Fruit fly (Drosophila melanogaster): ENCODE data around the gene Flo2.

Flo2 gene

DNA sequence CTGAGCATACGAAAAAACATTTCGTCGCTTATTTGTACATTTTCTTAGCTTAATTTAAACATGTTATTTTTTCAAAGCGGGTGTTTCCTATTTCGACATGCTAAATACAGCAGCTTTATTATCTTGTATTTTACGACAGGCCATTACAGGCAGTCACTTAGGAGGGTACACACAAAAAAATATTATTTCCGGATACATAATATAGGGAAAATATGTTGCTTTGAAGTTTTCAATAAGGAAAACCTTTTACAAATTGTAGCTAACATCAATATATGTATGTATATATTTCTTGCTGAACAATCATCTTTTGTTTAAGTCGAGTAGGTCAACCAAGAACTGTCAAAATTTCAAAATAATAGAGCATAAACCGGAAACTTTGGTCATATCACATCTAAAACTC lies 19.8 kb downstream of the Flo2 start, which contains the start of gene CG46399:
Gene CG46399, plus strand, starts transcription at position 301 of the 400 bp plus-strand sequence.
- TF ChIP-seq Myc (optimal IDR thresholded peaks at IDR 0.05) (no peak), ttk (optimal IDR thresholded peaks at IDR 0.05) (no peak), Sin3A (optimal IDR thresholded peaks at IDR 0.05) (no peak), psq (optimal IDR thresholded peaks at IDR 0.05) (no peak), h (optimal IDR thresholded peaks at IDR 0.05) (no peak), insv (optimal IDR thresholded peaks at IDR 0.05) (no peak)

DNA sequence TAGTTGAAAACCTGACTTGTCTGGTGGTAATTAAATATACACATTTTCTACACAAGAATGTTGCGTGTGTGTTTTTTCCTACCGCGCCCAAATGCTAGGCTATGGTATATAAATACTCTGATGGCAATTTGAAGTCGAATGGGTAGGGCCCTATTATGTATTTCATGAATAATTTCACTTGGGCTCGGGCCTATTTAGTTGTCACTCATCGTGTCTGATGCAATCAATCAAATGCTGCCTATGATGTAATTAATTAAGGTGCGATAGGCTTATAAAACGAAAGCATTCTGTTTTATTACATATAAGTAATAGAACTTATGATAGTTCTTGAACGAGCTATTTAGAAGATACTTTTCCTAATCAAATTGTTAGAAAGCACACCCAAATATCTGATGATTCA lies 23.3 kb downstream of the Flo2 start:
- TF ChIP-seq insv (optimal IDR thresholded peaks at IDR 0.05) = no peak
- no peak for TF ChIP-seq ttk (optimal IDR thresholded peaks at IDR 0.05)
- TF ChIP-seq Sin3A (optimal IDR thresholded peaks at IDR 0.05) = no peak
- no peak for TF ChIP-seq psq (optimal IDR thresholded peaks at IDR 0.05)
- no peak for TF ChIP-seq h (optimal IDR thresholded peaks at IDR 0.05)
- TF ChIP-seq Myc (optimal IDR thresholded peaks at IDR 0.05) = no peak

DNA sequence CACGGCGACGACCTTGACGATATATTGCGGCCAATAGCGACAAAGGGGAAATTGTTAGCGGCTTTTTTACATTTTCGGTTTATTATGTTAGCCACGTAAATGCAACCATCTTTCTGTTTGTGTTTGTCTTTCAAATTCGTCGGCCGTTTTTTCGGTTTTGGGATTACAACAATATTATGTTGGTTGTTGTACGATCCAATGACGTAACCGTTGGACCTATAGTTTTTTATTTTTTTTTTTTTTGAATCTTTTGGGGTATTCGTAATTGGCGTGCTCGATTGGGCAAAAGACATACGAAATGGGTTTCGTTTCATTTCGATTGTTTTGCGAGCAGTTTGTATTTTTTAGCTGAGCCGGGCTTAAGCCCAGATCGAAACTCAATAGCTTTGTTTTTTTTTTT lies 27.7 kb downstream of the Flo2 start:
- TF ChIP-seq psq (optimal IDR thresholded peaks at IDR 0.05) (no peak), Sin3A (optimal IDR thresholded peaks at IDR 0.05) (no peak)

DNA sequence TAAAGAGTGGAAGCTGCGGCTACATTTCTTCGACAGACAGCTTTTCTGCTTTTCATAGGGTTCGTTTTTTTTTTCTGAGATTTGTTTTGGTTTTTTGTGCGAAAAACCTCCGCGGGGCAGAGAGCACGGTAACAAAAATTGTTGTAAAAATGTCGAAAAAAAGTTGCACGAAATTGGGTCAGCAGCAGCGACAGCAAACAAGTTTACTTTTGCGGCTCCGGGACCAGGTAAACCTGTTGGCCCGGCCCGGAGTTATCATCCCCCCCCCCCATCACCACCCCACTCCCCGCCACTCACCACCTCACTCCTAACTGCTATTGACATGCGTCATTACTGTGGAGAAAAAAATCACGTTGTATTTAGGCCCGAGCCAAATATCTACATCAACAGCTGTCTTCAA lies 29.2 kb downstream of the Flo2 start:
- TF ChIP-seq psq (optimal IDR thresholded peaks at IDR 0.05) (no peak), Sin3A (optimal IDR thresholded peaks at IDR 0.05) (no peak), insv (optimal IDR thresholded peaks at IDR 0.05) (no peak), ttk (optimal IDR thresholded peaks at IDR 0.05) (no peak), Myc (optimal IDR thresholded peaks at IDR 0.05) (no peak), h (optimal IDR thresholded peaks at IDR 0.05) (no peak)

DNA sequence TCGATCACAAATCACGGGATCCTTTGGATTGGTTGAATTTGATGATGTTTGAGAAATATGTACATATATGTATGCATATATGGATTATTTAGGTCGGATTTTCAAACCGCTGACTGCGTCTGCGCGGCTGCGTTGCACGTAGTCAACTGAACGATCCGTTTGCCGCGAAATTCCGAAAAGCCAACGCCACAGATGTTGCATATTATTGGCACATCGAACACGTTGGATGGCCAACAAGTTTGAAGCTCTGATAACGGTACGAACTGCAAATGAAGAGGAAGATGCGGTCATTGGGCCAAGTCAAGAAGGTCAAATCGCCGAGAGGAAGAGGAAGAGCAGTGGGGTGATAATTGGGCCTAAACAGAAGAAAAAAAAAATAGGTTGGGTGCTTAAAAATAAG lies 31.9 kb downstream of the Flo2 start, which contains the start of gene CG9518:
Gene CG9518, minus strand, starts transcription at position 154 of the 400 bp plus-strand sequence.
- TF ChIP-seq psq (optimal IDR thresholded peaks at IDR 0.05) (no peak), Myc (optimal IDR thresholded peaks at IDR 0.05) (no peak), insv (optimal IDR thresholded peaks at IDR 0.05) (no peak), h (optimal IDR thresholded peaks at IDR 0.05) (no peak), ttk (optimal IDR thresholded peaks at IDR 0.05) (no peak), Sin3A (optimal IDR thresholded peaks at IDR 0.05) (no peak)

DNA sequence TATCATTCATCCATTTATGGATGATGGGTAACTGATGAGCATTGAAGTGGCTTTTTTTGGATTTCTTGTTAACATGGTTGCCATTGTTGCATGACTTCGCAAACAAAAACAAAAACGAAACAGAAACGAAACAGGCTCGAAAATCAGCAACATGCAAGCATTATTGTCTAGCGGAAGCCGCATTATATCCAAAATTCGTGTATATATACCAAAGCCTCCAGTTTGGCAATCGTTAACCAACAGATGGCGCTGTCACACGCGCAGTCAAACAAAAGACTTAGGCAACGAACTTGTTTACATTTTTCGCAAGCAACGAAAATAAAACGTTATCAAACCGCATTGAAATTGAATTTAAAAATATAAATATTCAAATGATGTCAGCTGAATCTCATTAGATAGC lies 39.7 kb downstream of the Flo2 start:
- TF ChIP-seq Sin3A (optimal IDR thresholded peaks at IDR 0.05) (no peak), h (optimal IDR thresholded peaks at IDR 0.05) (no peak), psq (optimal IDR thresholded peaks at IDR 0.05) (no peak), Myc (optimal IDR thresholded peaks at IDR 0.05) (no peak), insv (optimal IDR thresholded peaks at IDR 0.05) (no peak)

DNA sequence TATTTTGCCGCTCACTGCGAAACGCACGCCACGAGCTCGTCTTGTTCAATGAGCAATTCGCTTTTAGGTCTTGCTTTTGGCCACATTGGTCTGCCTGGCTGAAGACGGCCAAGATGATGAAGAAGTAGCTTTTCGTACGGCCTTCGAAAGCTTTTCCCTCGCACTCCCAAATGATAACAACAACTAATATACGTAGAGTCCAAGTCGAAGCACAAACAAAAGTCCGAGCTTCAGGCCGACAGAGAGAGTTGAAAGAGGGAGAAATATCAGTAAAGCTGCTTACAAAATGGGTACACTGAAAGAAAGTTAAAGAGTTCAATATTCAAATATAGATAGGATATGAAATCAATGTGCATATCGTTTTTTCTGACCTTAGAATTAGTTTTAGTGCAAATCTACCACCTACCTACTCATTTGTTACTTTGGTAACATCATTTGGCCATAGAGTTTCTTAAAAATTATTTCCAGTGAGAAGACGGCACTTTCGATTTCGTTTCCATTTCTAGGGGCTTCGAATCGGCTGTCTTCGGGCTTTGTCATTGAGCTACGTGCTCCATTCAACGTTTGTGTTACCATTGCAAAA lies 43.5 kb downstream of the Flo2 start, which contains the start of the genes CG45064 and CG45065:
Gene CG45064, minus strand, starts transcription at position 51 of the 583 bp plus-strand sequence.
Gene CG45065, minus strand, starts transcription at position 51 of the 583 bp plus-strand sequence.
- no peak for TF ChIP-seq insv (optimal IDR thresholded peaks at IDR 0.05)
- no peak for TF ChIP-seq Sin3A (optimal IDR thresholded peaks at IDR 0.05)
- no peak for TF ChIP-seq psq (optimal IDR thresholded peaks at IDR 0.05)
- no peak for TF ChIP-seq ttk (optimal IDR thresholded peaks at IDR 0.05)
- TF ChIP-seq Myc (optimal IDR thresholded peaks at IDR 0.05) = no peak
- no peak for TF ChIP-seq h (optimal IDR thresholded peaks at IDR 0.05)

DNA sequence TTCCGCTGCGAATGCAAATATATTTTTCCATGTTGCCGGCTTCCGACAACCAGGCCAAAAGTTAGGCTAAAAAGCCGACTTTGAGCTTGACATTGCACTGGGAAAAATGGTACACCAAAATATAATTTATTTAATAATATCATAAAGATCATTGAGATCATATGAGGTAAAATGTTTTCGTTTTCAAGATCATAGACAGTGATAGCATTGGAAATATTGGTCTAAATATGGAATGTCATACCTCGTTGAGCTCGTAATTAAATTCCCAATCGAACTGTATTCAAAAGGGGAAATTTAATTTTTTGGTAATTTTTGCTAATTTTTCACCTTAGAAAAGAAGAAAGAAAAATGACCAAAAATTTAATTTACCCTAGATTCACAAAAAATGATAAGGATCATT lies 44.8 kb downstream of the Flo2 start:
- no peak for TF ChIP-seq ttk (optimal IDR thresholded peaks at IDR 0.05)
- no peak for TF ChIP-seq h (optimal IDR thresholded peaks at IDR 0.05)
- TF ChIP-seq Myc (optimal IDR thresholded peaks at IDR 0.05) = no peak
- TF ChIP-seq psq (optimal IDR thresholded peaks at IDR 0.05) = no peak
- no peak for TF ChIP-seq insv (optimal IDR thresholded peaks at IDR 0.05)
- no peak for TF ChIP-seq Sin3A (optimal IDR thresholded peaks at IDR 0.05)

DNA sequence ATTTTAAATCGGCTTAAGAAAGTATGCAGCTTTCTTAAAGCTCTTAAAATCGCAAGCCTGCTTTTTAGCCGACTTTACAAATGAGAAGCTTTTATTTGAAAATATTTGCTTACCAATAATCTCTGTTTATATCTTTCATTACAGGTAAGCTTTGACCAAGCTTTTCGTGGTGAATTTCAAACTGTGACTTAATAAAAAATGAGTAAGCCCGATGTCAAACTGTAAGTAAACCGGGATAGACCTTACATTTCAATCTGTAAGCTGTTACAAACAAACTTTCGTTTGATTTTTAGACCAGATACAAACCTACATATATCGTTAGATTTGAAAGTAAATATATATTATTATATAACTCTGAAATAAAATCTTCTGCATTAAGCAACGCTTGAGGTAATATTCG lies 46.4 kb downstream of the Flo2 start:
- TF ChIP-seq Sin3A (optimal IDR thresholded peaks at IDR 0.05) = no peak
- TF ChIP-seq psq (optimal IDR thresholded peaks at IDR 0.05) = no peak
- no peak for TF ChIP-seq h (optimal IDR thresholded peaks at IDR 0.05)
- no peak for TF ChIP-seq insv (optimal IDR thresholded peaks at IDR 0.05)
- no peak for TF ChIP-seq ttk (optimal IDR thresholded peaks at IDR 0.05)
- no peak for TF ChIP-seq Myc (optimal IDR thresholded peaks at IDR 0.05)

DNA sequence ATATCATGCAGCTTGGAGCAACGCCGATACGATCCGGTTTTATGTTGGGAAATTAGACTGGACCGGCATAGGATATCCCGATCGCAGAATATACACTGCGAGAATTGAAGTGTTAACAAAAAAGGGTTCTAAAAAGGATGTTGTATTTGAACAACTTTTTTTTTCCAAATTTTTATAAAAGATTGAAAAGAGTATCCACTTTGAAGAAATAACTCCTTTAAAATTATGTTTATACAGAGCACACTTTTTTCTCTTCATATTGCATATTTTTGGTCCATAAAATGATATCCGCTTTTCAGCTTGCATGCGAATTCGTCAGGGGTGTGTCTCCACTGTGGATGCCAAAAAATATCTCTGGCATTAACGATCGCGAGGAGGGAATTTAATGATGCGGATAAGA lies 53.1 kb downstream of the Flo2 start:
- TF ChIP-seq Myc (optimal IDR thresholded peaks at IDR 0.05) (no peak), psq (optimal IDR thresholded peaks at IDR 0.05) (no peak), insv (optimal IDR thresholded peaks at IDR 0.05) (no peak)

DNA sequence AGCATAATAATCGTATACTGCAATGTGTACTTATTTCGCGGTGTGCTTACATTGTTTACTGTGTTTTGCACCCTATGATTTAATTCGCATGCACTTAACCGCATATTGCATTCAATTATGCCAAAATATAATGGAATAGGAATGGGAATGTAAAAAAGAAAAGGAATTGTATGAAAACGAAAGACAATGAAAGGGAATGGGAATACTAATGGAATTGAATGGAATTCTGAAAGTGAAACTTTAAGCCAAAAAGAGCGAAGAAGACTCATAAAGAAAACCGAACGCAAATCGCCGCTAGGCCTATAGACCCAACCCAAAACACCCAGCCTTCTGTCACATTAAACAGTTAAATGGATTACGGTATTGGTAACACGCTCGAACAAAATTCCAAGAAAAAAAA lies 54.7 kb downstream of the Flo2 start:
- TF ChIP-seq insv (optimal IDR thresholded peaks at IDR 0.05) = no peak
- TF ChIP-seq psq (optimal IDR thresholded peaks at IDR 0.05) = no peak
- TF ChIP-seq h (optimal IDR thresholded peaks at IDR 0.05) = no peak
- no peak for TF ChIP-seq Myc (optimal IDR thresholded peaks at IDR 0.05)
- TF ChIP-seq Sin3A (optimal IDR thresholded peaks at IDR 0.05) = no peak
- TF ChIP-seq ttk (optimal IDR thresholded peaks at IDR 0.05) = no peak

DNA sequence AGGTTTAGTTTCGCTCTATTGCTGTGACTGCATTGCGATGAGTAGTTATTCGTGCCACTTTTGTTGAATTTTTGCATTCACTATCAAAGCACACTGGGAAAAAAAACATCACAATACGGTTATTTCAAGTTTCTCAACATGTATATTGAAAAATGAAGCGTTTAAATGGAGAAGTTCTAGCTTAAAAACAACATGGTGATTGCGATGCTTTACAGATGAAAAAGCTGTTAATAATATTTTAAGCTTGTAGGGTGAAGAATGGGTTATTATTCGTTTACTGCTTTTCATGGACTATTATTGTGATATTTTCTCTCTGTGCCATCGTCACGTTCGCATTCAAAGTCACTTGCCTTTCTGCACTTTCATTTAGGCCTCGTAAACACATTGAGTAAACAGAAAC lies 57.1 kb downstream of the Flo2 start:
- TF ChIP-seq ttk (optimal IDR thresholded peaks at IDR 0.05) = no peak
- TF ChIP-seq Myc (optimal IDR thresholded peaks at IDR 0.05) = no peak
- no peak for TF ChIP-seq insv (optimal IDR thresholded peaks at IDR 0.05)
- TF ChIP-seq psq (optimal IDR thresholded peaks at IDR 0.05) = no peak
- TF ChIP-seq h (optimal IDR thresholded peaks at IDR 0.05) = no peak
- TF ChIP-seq Sin3A (optimal IDR thresholded peaks at IDR 0.05) = no peak

DNA sequence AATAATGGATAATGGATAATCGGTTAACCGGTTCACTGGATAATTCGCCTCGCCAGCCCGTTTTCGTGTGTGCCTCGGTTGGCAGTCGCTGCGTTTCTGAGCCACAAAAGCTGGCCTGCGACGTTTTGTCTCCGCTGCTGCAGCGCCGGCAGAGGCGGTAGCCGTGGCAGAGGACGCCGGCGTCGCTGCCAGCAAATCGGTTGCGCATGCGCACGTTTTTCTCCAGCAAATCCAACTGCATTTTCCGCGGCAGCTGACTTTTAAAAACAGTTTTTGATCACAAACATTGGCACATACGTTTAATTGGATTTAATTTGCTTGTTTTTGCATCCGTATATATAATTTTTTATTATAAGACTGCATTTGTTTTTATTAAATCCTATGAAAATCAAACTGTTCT lies 57.6 kb downstream of the Flo2 start, which contains the start of gene CG9514:
Gene CG9514, minus strand, starts transcription at position 101 of the 400 bp plus-strand sequence.
- TF ChIP-seq ttk (optimal IDR thresholded peaks at IDR 0.05) (no peak), h (optimal IDR thresholded peaks at IDR 0.05) (no peak), insv (optimal IDR thresholded peaks at IDR 0.05) (no peak), Sin3A (optimal IDR thresholded peaks at IDR 0.05) (no peak), psq (optimal IDR thresholded peaks at IDR 0.05) (no peak), Myc (optimal IDR thresholded peaks at IDR 0.05) (no peak)

Measured in Kc167 (cell line).